Worm (Caenorhabditis elegans): ENCODE measurements around the gene scav-5.

Gene scav-5

DNA sequence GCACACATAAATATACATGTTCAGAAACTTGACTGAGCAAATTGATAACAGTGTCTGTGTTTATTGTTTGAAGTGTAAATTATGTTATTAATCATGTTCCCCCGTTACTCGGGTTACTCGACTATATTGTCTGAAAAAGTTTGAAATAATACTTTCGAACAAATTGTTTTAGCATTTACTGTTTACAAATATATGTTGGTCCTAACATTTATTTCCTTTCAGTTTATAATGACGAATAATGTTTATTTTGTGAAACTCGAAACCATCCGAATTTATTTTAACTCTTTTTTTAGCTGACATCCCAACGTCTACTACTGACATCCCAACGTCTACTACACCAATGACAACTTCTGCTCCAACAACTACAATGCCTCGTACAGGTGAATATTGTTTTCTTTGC is 10.7 kb downstream of the scav-5 start, which contains the start of gene R07B1.7:
Gene R07B1.7 (plus strand): TSS at position 301 of the 400 bp plus-strand sequence.
- TF ChIP-seq T22C8.4 (GFP tag; IDR thresholded peaks at IDR 0.05) (no peak), flt-1 (GFP tag; IDR thresholded peaks at IDR 0.05) (no peak), ztf-23 (GFP tag; IDR thresholded peaks at IDR 0.05) (no peak), ztf-29 (GFP tag; IDR thresholded peaks at IDR 0.05) (no peak), tab-1 (GFP tag; IDR thresholded peaks at IDR 0.05) (no peak), klf-2 (GFP tag; conservative IDR thresholded peaks at IDR 0.05) (no peak), med-1 (GFP tag; optimal IDR thresholded peaks at IDR 0.05; ENCODE audit: insufficient read depth) (no peak)

DNA sequence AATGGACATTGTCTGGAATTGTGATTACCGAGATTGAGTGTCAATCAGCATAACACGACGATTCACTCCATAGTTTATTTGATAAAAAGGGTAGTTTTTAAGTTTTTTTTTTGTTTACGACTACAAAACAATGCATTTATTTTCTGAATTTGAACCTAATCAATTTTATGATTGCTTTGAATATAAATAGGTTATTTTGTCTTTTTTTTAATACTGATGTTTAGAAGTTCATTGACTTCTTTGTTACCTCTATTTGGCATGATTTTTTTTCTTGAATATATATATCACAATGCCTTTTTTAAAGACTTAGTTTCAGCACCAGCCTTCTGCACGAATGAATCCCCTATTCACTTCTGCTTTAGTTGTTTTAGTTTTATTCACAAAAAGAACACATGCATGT is 11.4 kb downstream of the scav-5 start, which contains the start of gene R07B1.13:
Gene R07B1.13 (plus strand): TSS at position 301 of the 400 bp plus-strand sequence.
- TF ChIP-seq cog-1 (tag; optimal IDR thresholded peaks at IDR 0.05) (no peak), tab-1 (GFP tag; IDR thresholded peaks at IDR 0.05) (no peak), T22C8.4 (GFP tag; IDR thresholded peaks at IDR 0.05) (no peak), flt-1 (GFP tag; IDR thresholded peaks at IDR 0.05) (no peak), ztf-29 (GFP tag; IDR thresholded peaks at IDR 0.05) (no peak), ref-1 (GFP tag; conservative IDR thresholded peaks at IDR 0.05) (no peak), med-1 (GFP tag; optimal IDR thresholded peaks at IDR 0.05; ENCODE audit: insufficient read depth) (no peak), klf-2 (GFP tag; conservative IDR thresholded peaks at IDR 0.05) (no peak), ztf-23 (GFP tag; IDR thresholded peaks at IDR 0.05) (no peak)

DNA sequence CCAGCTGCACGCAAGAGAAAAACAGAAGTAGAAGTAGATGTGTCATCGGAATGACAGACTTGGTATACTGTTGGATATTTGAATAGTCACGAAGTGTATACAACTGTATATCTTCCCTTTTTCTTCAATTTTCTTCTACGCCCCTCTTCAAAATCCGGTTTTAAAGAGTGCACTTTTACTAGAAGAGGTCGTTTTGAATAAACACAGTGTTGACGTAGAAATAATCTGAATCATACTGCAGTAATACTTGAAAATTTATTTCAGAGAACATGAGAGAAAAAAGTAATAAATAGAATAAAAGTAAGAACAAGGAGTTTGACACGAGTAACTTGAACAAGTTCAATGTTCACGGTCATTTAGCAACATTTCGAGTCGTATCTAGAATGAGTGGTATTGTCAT is 14.4 kb downstream of the scav-5 start, which contains the start of gene R07B1.8:
Gene R07B1.8 (minus strand): TSS at position 101 of the 400 bp plus-strand sequence.
- no peak for TF ChIP-seq klf-2 (GFP tag; conservative IDR thresholded peaks at IDR 0.05)
- TF ChIP-seq T22C8.4 (GFP tag; IDR thresholded peaks at IDR 0.05), result no peak
- no peak for TF ChIP-seq ref-1 (GFP tag; conservative IDR thresholded peaks at IDR 0.05)
- TF ChIP-seq med-1 (GFP tag; optimal IDR thresholded peaks at IDR 0.05; ENCODE audit: insufficient read depth), result no peak
- TF ChIP-seq flt-1 (GFP tag; IDR thresholded peaks at IDR 0.05), result no peak
- no peak for TF ChIP-seq ztf-23 (GFP tag; IDR thresholded peaks at IDR 0.05)
- no peak for TF ChIP-seq cog-1 (tag; optimal IDR thresholded peaks at IDR 0.05)
- no peak for TF ChIP-seq tab-1 (GFP tag; IDR thresholded peaks at IDR 0.05)
- no peak for TF ChIP-seq ztf-29 (GFP tag; IDR thresholded peaks at IDR 0.05)

DNA sequence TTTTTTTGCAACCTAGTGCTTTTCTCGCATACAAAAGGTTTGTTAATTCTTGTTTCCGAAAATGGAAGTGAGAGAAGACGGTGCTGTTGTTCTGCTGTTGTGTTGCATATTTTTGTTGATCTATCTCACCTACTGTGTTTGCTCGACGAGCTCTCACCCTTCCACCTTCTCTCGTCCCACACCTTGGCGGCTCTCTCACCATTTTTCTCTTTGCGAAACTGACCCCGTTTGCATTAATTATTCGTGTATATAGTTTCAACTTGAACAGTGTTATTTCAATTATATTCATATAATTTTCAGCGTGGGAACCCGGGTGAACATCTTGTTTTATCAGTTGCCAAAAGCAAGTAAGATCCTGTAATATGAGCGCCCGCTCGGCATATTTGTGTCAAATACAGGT is 19.0 kb downstream of the scav-5 start, which contains the start of gene R07B1.9:
Gene R07B1.9 (plus strand): TSS at position 301 of the 400 bp plus-strand sequence.
- TF ChIP-seq flt-1 (GFP tag; IDR thresholded peaks at IDR 0.05) (no peak), klf-2 (GFP tag; conservative IDR thresholded peaks at IDR 0.05) (no peak), tab-1 (GFP tag; IDR thresholded peaks at IDR 0.05) (no peak), ztf-29 (GFP tag; IDR thresholded peaks at IDR 0.05) (no peak), ztf-23 (GFP tag; IDR thresholded peaks at IDR 0.05) (no peak), T22C8.4 (GFP tag; IDR thresholded peaks at IDR 0.05) (no peak), med-1 (GFP tag; optimal IDR thresholded peaks at IDR 0.05; ENCODE audit: insufficient read depth) (no peak), ref-1 (GFP tag; conservative IDR thresholded peaks at IDR 0.05) (no peak), cog-1 (tag; optimal IDR thresholded peaks at IDR 0.05) (no peak)

DNA sequence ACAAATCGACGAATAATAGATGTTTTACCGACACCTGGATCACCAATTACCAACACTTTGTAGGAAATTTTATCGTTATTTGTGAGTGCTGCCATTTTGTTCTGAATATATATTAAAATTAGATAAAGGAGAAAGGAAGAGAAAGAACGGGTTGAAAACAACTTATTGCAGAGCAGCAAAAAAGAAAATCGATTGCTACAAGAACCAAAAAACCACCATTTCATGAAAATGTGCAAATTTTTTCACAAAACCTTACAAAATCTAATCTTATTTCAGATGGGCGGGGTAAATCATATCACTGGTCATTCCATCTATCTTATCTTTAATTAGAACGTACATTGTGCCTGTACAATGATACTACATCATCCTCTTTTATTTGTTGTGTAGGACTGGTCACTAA is 23.9 kb downstream of the scav-5 start, which contains the start of gene glo-1:
Gene glo-1 (minus strand): TSS at position 101 of the 400 bp plus-strand sequence.
- no peak for TF ChIP-seq med-1 (GFP tag; optimal IDR thresholded peaks at IDR 0.05; ENCODE audit: insufficient read depth)
- TF ChIP-seq flt-1 (GFP tag; IDR thresholded peaks at IDR 0.05), result no peak
- no peak for TF ChIP-seq ztf-29 (GFP tag; IDR thresholded peaks at IDR 0.05)
- no peak for TF ChIP-seq ztf-23 (GFP tag; IDR thresholded peaks at IDR 0.05)
- TF ChIP-seq tab-1 (GFP tag; IDR thresholded peaks at IDR 0.05), result no peak
- TF ChIP-seq T22C8.4 (GFP tag; IDR thresholded peaks at IDR 0.05), result no peak
- no peak for TF ChIP-seq klf-2 (GFP tag; conservative IDR thresholded peaks at IDR 0.05)
- TF ChIP-seq ref-1 (GFP tag; conservative IDR thresholded peaks at IDR 0.05), result no peak
- no peak for TF ChIP-seq cog-1 (tag; optimal IDR thresholded peaks at IDR 0.05)

DNA sequence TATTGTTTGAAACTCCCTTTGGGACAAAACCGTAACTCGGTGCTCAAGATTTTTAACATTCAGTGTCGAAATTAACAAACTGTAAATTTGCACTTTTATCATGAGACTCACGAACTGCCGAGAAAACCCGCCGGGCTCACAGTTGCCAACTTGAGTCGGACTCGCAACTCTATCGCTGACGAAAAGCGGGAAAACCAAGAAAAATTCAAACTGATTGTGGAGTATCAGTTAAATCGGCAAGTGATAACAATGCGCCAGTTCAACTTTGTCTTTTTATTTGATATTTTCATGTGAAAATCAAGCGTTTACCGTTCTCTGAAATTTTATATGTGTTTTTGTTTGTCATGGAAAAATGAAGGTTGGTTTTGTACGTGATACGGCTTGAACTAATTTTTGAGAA is 24.4 kb downstream of the scav-5 start:
- TF ChIP-seq T22C8.4 (GFP tag; IDR thresholded peaks at IDR 0.05), result no peak

DNA sequence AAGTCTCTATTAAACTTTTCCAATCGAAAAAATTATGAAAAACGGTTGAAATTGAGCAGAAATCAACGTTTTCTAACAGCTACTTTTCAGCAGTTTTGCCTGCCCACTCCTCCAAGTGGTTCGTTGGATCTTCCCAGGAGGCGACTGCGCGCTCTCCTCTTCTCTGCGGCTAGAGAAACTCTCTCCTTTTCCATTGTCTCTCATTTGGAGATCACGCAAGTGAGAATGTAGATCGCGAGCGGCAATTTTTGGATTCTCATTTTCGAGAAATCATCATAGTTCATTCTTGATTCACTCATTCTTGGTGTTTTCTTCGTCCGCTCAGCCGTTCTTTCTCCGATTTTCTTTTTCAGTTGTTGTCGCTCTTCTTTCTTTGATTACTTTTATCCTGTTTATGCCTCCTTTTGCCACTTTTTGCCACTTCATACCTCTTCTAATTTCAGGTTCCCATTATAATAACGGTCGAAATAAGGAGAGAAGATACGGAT is 25.7 kb downstream of the scav-5 start, which contains the start of gene mrp-4:
Gene mrp-4 (plus strand): TSS at position 438 of the 488 bp plus-strand sequence.
- TF ChIP-seq flt-1 (GFP tag; IDR thresholded peaks at IDR 0.05) (no peak), T22C8.4 (GFP tag; IDR thresholded peaks at IDR 0.05) (no peak), cog-1 (tag; optimal IDR thresholded peaks at IDR 0.05) (no peak), tab-1 (GFP tag; IDR thresholded peaks at IDR 0.05) (no peak), ztf-29 (GFP tag; IDR thresholded peaks at IDR 0.05) (no peak)

DNA sequence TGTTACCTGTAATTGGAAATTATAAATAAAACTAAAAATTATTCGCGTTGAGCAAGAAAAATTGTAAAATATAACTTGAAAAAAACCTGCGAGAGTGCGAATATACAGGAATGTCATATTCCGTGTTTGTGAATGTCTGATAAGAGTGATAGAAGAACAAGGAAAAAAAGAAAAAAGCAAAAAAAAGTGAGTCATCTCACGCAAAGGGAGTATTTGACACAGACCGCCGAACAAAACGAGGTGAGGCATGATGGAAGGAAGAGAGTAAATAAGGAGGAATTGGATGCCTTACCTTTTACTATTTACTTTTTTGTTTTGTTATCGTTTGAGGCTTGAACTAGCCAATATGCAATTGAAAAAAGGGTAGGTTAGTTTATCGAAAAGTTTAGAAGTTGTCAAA is 34.2 kb downstream of the scav-5 start, which contains the start of gene F21G4.1:
Gene F21G4.1 (minus strand): TSS at position 6 of the 400 bp plus-strand sequence.
- TF ChIP-seq flt-1 (GFP tag; IDR thresholded peaks at IDR 0.05), result no peak
- TF ChIP-seq klf-2 (GFP tag; conservative IDR thresholded peaks at IDR 0.05), result no peak
- TF ChIP-seq tab-1 (GFP tag; IDR thresholded peaks at IDR 0.05), result no peak

DNA sequence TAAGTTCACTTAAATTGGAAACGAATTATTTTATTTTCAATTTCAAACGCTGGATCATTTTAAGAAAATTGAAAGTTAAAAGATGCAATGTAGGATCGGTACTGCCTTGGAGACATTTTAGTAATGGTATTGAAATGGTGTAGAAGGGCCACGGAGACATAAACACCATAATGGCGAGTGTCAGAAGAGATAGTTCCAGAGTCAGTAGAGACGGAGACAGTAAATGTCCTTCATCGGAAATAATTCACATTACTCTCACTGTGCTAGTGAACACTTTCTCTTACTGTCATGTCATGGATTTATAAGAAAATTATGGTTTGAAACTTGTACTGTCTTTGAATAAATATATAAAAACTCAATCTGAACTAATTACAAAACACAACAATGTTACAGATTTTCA is 34.9 kb downstream of the scav-5 start:
- TF ChIP-seq ref-1 (GFP tag; conservative IDR thresholded peaks at IDR 0.05), result no peak

DNA sequence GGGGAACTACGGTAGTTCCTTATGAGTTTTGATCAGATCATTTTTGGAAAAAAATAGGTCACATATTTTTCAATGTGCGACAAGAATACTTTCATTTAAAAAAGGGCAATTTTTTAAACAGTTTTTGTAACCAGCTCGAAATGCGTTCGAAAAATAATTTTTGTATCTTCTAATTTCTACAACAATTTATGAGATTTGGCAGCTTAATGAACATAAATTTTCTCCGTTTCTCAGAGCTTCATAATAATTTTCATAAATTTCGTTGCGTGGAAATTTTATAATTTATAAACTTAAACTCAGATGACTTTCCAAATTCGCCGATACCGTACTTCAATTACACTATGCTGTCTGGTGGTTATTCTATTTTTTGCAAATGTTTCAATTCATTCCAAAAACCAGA is 36.7 kb downstream of the scav-5 start, which contains the start of gene F21G4.3:
Gene F21G4.3 (plus strand): TSS at position 301 of the 400 bp plus-strand sequence.
- TF ChIP-seq T22C8.4 (GFP tag; IDR thresholded peaks at IDR 0.05) (no peak), flt-1 (GFP tag; IDR thresholded peaks at IDR 0.05) (no peak), tab-1 (GFP tag; IDR thresholded peaks at IDR 0.05) (no peak)
